Worm (Caenorhabditis elegans) whole organism, L2 larva: ENCODE data around the gene B0507.8.

Source experiments
- alr-1 ChIP-seq: fragments of 150-350 bp; optimal IDR thresholded peaks from 2 replicates; lab custom pipeline; 2014; ENCODE audit warnings: missing biosample characterization, missing genetic modification characterization
- ama-1 ChIP-seq: fragments of 150-350 bp; optimal IDR thresholded peaks from 2 replicates; lab custom pipeline; 2018; ENCODE audit warnings: inconsistent platforms
- fos-1 ChIP-seq: fragments of 150-350 bp; optimal IDR thresholded peaks from 2 replicates; lab custom pipeline; 2014; ENCODE audit warnings: missing biosample characterization, missing genetic modification characterization
- lin-13 ChIP-seq: fragments of 150-350 bp; optimal IDR thresholded peaks from 2 replicates; lab custom pipeline; 2014; ENCODE audit warnings: missing biosample characterization, missing genetic modification reagents, missing genetic modification characterization
- lin-39 ChIP-seq: fragments of 150-350 bp; optimal IDR thresholded peaks from 2 replicates; lab custom pipeline; 2014; ENCODE audit warnings: missing biosample characterization, missing genetic modification reagents, missing genetic modification characterization
- lsy-2 ChIP-seq, 2 experiments: fragments of 150-350 bp in 1 of 2; sonication (generic microtip) in 1 of 2; optimal IDR thresholded peaks; 2 replicates each; lab custom pipeline; 2014 to 2017; ENCODE audit warnings: missing biosample characterization in 2 of 2, missing genetic modification characterization in 2 of 2
- nhr-11 ChIP-seq: fragments of 150-350 bp; optimal IDR thresholded peaks from 2 replicates; lab custom pipeline; 2014; ENCODE audit warnings: missing biosample characterization, missing genetic modification characterization
- nhr-12 ChIP-seq: fragments of 150-350 bp; optimal IDR thresholded peaks from 2 replicates; lab custom pipeline; 2014; ENCODE audit warnings: missing biosample characterization, missing genetic modification characterization
- nhr-77 ChIP-seq: fragments of 150-350 bp; optimal IDR thresholded peaks from 2 replicates; lab custom pipeline; 2014; ENCODE audit warnings: missing biosample characterization, missing genetic modification characterization
- peb-1 ChIP-seq: fragments of 150-350 bp; optimal IDR thresholded peaks from 2 replicates; lab custom pipeline; 2014; ENCODE audit warnings: missing biosample characterization, missing genetic modification characterization
- sem-4 ChIP-seq: fragments of 150-350 bp; optimal IDR thresholded peaks from 2 replicates; lab custom pipeline; 2014; ENCODE audit warnings: missing biosample characterization, missing genetic modification reagents, missing genetic modification characterization
- skn-1 ChIP-seq: sonication (generic microtip); optimal IDR thresholded peaks from 2 replicates; lab custom pipeline; 2017; ENCODE audit warnings: missing biosample characterization, missing genetic modification characterization
- unc-62 ChIP-seq: fragments of 150-350 bp; optimal IDR thresholded peaks from 2 replicates; lab custom pipeline; 2014; ENCODE audit warnings: missing biosample characterization, missing genetic modification reagents, missing genetic modification characterization
- ztf-11 ChIP-seq: sonication (generic microtip); optimal IDR thresholded peaks from 2 replicates; lab custom pipeline; 2017; ENCODE audit warnings: missing biosample characterization, missing genetic modification characterization

DNA sequence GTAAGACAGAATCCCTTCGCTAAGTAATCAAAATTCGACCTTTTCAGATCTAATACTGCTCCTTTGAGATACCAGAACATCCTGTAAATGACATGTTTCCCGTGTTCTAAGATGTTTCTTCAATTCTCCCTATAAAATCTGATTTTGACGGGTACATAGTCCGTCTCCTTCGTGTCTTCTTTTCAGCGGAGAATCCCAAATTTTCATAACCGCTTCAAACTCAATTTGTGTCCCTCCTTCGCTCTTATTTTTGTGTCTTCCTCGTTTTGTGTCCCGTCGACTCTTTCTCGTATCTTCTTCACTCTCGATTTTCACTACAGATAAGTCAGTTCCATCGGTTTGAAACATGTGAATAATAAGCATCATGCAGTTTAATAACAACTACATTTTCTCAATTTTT is 46.6 kb downstream of the B0507.8 start, which contains the start of gene glr-5:
- TF ChIP-seq unc-62 (GFP tag; lab: Kevin White, UChicago) (no peak), nhr-12 (tag; lab: Kevin White, UChicago) (no peak), nhr-77 (tag; lab: Kevin White, UChicago) (no peak), ama-1 (lab: Kevin White, UChicago) (no peak), nhr-11 (no peak), sem-4 (tag; lab: Kevin White, UChicago) (no peak), lsy-2 (tag; optimal IDR thresholded peaks at IDR 0.05; lab: Kevin White, UChicago) (no peak), skn-1 (no peak), peb-1 (tag; lab: Kevin White, UChicago) (no peak), alr-1 (tag; lab: Kevin White, UChicago) (no peak), fos-1 (tag; lab: Kevin White, UChicago) (no peak), ztf-11 (tag; lab: Kevin White, UChicago) (no peak), lin-13 (GFP tag; lab: Kevin White, UChicago) (no peak), lin-39 (tag; lab: Kevin White, UChicago) (no peak)
